Worm (Caenorhabditis elegans) whole organism, L4/young adult: ENCODE results near the gene fbxa-14.

Experiments
- W03F9.2 ChIP-seq: fragments of 150-350 bp; optimal IDR thresholded peaks from 2 replicates; lab custom pipeline; 2014; ENCODE audit warnings: missing biosample characterization, missing genetic modification characterization
- dao-5 ChIP-seq: sonication (generic microtip); optimal IDR thresholded peaks from 2 replicates; lab custom pipeline; 2016; ENCODE audit warnings: missing genotype, missing genetic modification characterization, moderate library complexity, missing compliant biosample characterization
- him-1 ChIP-seq: sonication (generic microtip); optimal IDR thresholded peaks from 2 replicates; lab custom pipeline; 2016; ENCODE audit warnings: missing genotype, missing genetic modification reagents, missing genetic modification characterization, missing compliant biosample characterization

fbxa-14 gene

ce11 chrIII:1340240-1340639 is 15.8 kb upstream of the fbxa-14 start, which contains the start of gene fbxa-5:
Gene fbxa-5 (minus strand): TSS chrIII:1340340.
- no peak for TF ChIP-seq dao-5 (tag; lab: Kevin White, UChicago)
- TF ChIP-seq him-1 = no peak
- no peak for TF ChIP-seq W03F9.2 (tag; lab: Kevin White, UChicago)

- TF ChIP-seq W03F9.2 (tag; lab: Kevin White, UChicago) = no peak
- TF ChIP-seq him-1 = no peak
- no peak for TF ChIP-seq dao-5 (tag; lab: Kevin White, UChicago)
These were observed 7.5 kb upstream of the fbxa-14 start, which contains the start of gene Y82E9BL.19 for ce11 chrIII:1331894-1332293. Gene Y82E9BL.19 (plus strand): TSS chrIII:1332016.

ce11 chrIII:1326490-1326889 is 2.1 kb upstream of the fbxa-14 start, which contains the start of gene Y82E9BL.18:
Gene Y82E9BL.18 (plus strand): TSS chrIII:1326790.
- TF ChIP-seq him-1 (no peak), dao-5 (tag; lab: Kevin White, UChicago) (no peak), W03F9.2 (tag; lab: Kevin White, UChicago) (no peak)

DNA sequence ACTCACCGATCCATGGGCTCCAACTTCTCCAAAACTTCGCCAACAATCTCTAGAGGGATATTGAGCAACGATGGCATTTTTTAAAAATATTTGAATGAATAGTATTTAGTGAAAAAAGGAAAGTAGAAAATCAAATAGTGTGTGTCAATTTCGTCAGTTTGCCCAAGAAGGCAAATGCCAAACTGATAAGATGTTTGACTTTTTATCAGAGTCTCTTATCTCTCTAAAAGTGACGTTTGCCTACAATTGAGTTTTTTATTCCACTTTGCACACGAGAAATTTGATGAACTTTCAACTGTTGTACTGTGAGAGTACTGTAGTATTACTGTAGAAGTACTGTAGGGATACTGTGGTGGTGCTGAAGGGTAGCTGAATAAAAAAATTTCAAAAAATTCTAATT is 858 bp downstream of the fbxa-14 start:
- TF ChIP-seq him-1 (no peak), dao-5 (tag; lab: Kevin White, UChicago) (no peak), W03F9.2 (tag; lab: Kevin White, UChicago) (no peak)

- TF ChIP-seq him-1 (no peak), W03F9.2 (tag; lab: Kevin White, UChicago) (no peak), dao-5 (tag; lab: Kevin White, UChicago) (no peak)
These were observed 2.9 kb downstream of the fbxa-14 start, which contains the start of gene fbxa-15 for ce11 chrIII:1321561-1321960. Gene fbxa-15 (minus strand): TSS chrIII:1321661.

DNA sequence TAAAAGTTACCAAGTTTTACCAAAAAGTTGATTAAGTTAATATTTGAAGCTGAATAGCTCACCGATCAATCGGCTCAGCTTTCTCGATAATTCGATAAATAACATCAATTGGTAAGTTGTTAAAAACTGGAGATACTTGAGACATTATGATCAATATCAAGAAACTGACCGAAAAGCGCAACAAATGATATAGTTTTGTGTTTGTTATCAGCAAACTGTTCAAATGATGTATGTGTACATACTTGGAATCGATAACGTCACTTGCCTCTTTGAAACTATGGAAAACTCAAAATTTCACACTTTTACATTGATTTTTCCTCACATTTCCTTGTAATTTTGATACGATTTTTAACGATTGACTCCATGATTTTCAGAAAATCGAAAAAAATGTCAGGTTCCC is 9.4 kb downstream of the fbxa-14 start, which contains the start of the genes fbxa-80 and fbxa-19:
fbxa-80 (minus strand) TSS at position 173 of the 400 bp plus-strand sequence.
fbxa-19 (plus strand) TSS at position 364 of the 400 bp plus-strand sequence.
- TF ChIP-seq dao-5 (tag; lab: Kevin White, UChicago) (no peak), W03F9.2 (tag; lab: Kevin White, UChicago) (no peak), him-1 (no peak)

ce11 chrIII:1314283-1314682 is 10.1 kb downstream of the fbxa-14 start:
- no peak for TF ChIP-seq him-1
- no peak for TF ChIP-seq dao-5 (tag; lab: Kevin White, UChicago)
- TF ChIP-seq W03F9.2 (tag; lab: Kevin White, UChicago) = no peak

DNA sequence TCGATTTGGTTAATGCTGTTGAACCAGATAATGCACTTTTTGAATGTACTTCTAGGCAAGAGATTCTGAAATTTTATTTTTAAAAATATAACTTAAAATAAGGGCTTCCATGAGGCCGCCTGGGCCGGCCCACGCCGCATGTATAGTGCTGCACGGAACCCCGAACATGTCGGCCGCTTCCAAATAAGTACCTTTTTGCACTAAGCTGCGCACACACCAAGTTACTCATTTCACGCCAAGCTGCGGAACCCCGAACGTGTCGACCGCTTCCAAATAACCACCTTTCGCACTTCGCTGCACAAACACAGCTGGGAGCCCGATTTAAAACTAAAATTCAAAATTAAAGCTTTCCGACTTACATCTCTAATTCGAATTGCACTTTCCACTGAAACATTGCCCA is 13.0 kb downstream of the fbxa-14 start:
- TF ChIP-seq W03F9.2 (tag; lab: Kevin White, UChicago) = no peak
- TF ChIP-seq dao-5 (tag; lab: Kevin White, UChicago) = no peak
- no peak for TF ChIP-seq him-1

DNA sequence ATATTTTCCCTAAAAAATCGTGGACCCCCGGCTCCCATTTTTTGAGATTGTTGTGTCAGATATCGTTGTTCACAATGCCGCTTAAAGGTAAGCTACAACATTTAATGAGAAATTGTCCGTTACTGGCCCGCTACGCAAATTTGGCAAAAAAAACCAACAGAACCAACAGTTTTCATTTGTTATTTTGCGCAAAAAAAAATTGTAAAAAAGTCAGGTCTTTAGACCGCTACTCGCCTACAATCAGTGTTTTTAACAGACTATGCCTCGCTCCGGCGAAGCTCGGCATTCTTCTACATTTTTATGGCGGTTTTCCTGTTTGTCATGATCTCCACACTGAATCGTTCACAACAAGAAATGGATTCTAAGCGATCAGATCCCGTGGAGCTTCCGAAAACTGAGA is 15.5 kb downstream of the fbxa-14 start, which contains the start of gene Y82E9BL.12:
Y82E9BL.12 (plus strand) TSS at position 301 of the 400 bp plus-strand sequence.
- TF ChIP-seq him-1 = no peak
- TF ChIP-seq W03F9.2 (tag; lab: Kevin White, UChicago) = no peak

ce11 chrIII:1308209-1308608 is 16.2 kb downstream of the fbxa-14 start, which contains the start of gene fbxa-79:
Gene fbxa-79 (minus strand): TSS chrIII:1308294.
- no peak for TF ChIP-seq W03F9.2 (tag; lab: Kevin White, UChicago)

ce11 chrIII:1307333-1307732 is 17.1 kb downstream of the fbxa-14 start:
- no peak for TF ChIP-seq dao-5 (tag; lab: Kevin White, UChicago)
- TF ChIP-seq W03F9.2 (tag; lab: Kevin White, UChicago) = no peak
- TF ChIP-seq him-1 = no peak

ce11 chrIII:1303414-1303813 is 21.0 kb downstream of the fbxa-14 start, which contains the start of gene fbxa-75:
Gene fbxa-75 (plus strand): TSS chrIII:1303714.
- TF ChIP-seq him-1 (no peak), W03F9.2 (tag; lab: Kevin White, UChicago) (no peak), dao-5 (tag; lab: Kevin White, UChicago) (no peak)

DNA sequence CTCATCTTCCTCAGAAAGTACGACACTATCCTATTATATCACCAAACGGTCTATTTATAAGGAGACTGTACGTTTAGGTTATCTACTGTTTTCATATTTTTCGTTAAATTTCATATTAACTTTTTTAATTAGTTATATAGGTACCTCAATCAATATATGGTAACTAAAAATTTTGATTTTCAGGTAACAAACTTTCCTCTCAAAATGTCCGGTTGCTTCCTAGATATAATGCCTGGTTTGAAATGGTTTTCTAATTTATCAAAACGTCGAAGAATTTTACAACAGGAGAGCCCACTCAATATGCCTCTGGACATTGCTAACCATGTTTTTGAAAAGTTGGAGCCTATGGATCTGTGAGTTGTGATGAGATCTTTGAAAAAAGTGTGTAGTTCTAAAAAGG is 26.8 kb downstream of the fbxa-14 start, which contains the start of gene fbxa-28:
fbxa-28 (plus strand) TSS at position 301 of the 400 bp plus-strand sequence.
- TF ChIP-seq dao-5 (tag; lab: Kevin White, UChicago) (no peak), W03F9.2 (tag; lab: Kevin White, UChicago) (no peak), him-1 (no peak)

- TF ChIP-seq dao-5 (tag; lab: Kevin White, UChicago) (no peak), him-1 (no peak), W03F9.2 (tag; lab: Kevin White, UChicago) (no peak)
These were observed 29.2 kb downstream of the fbxa-14 start, which contains the start of gene fbxa-35 for ce11 chrIII:1295149-1295716. Gene fbxa-35 (plus strand): TSS chrIII:1295666.
